Worm (Caenorhabditis elegans): ENCODE results near the gene lat-2.

The lat-2 gene

ce11 chrII:4374885-4375284 is 16.0 kb downstream of the lat-2 start (continued):
- TF ChIP-seq nhr-179 (tag; optimal IDR thresholded peaks at IDR 0.05) (no peak), attf-5 (GFP tag; optimal IDR thresholded peaks at IDR 0.05) (no peak), hlh-12 (tag; optimal IDR thresholded peaks at IDR 0.05) (no peak), ceh-79 (tag; optimal IDR thresholded peaks at IDR 0.05) (no peak), xnd-1 (tag; optimal IDR thresholded peaks at IDR 0.05) (peak; percentile 64), ztf-6 (GFP tag; IDR thresholded peaks at IDR 0.05) (no peak), unc-62 (GFP tag; optimal IDR thresholded peaks at IDR 0.05) (no peak), ceh-91 (GFP tag; IDR thresholded peaks at IDR 0.05) (peak; percentile 68), efl-1 (GFP tag; optimal IDR thresholded peaks at IDR 0.05) (peak; percentile 72), lsl-1 (GFP tag; optimal IDR thresholded peaks at IDR 0.05) (peak; percentile 59)

DNA sequence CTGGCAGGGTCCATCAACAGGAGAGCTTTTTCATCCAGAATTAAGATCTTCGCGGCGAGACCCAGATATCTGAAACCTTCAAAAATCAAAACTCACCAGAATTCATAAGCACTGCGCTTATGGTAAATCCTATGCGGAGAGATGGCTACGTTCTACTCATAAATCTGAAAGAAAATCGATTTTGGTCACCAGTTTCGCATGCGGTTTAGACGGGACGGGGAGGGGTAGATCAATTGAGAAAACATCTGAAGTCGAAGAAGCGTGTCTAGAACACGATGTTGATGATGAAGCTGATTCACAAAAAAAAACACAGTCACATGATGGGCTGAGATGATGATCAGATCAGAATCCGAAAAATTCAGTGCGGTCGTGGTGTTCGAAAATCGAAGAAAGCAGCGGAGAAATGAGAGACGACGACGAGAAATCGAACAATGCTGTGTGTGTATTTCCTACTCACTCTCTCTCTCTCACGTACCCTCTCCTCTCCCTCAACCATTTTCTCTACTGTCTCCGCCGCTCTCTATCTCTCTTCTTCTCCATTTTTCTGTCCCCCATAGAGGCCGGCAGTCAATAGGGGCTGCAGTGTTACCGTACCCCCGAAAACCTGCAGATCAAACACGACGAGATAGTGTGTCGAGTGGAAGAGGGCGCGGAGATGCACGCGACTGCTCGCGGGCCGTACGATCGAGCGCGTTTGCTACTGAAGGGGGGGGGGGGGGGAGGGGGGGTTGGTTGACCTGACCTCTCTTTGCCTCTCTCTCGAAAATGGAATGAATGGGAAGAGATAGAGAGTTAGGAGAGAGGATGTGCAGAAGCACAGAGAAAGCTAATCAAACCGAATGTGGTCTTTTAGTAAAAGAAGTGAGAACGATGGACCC is 17.7 kb downstream of the lat-2 start, which contains the start of gene ntl-2:
ntl-2 (minus strand) TSS at position 171 of the 878 bp plus-strand sequence.
- TF ChIP-seq athp-1 (tag; optimal IDR thresholded peaks at IDR 0.05) (peak; percentile 95), ceh-40 (GFP tag; IDR thresholded peaks at IDR 0.05) (no peak), F22D6.2 (tag; optimal IDR thresholded peaks at IDR 0.05) (peak; percentile 43), lin-40 (tag; optimal IDR thresholded peaks at IDR 0.05) (peak; percentile 88), pha-4 (tag; optimal IDR thresholded peaks at IDR 0.05) (peak; percentile 15), mel-28 (tag; optimal IDR thresholded peaks at IDR 0.05; ENCODE audit: borderline replicate concordance) (peak; percentile 59), tbp1 (GFP tag; optimal IDR thresholded peaks at IDR 0.05) (peak; percentile 71), ceh-100 (GFP tag; IDR thresholded peaks at IDR 0.05) (peak; percentile 81), bed-2 (GFP tag; IDR thresholded peaks at IDR 0.05) (0 out of 2 replicates have a peak, but pooled peaks have one; percentile 35), egrh-3 (GFP tag; IDR thresholded peaks at IDR 0.05) (peak; percentile 100), F33H1.4 (GFP tag; IDR thresholded peaks at IDR 0.05) (peak; percentile 46), Y95B8A.8 (GFP tag; IDR thresholded peaks at IDR 0.05) (peak; percentile 70; the same call in 1 of the 2 replicates), F52B5.7 (tag; optimal IDR thresholded peaks at IDR 0.05) (peak; percentile 91), somi-1 (GFP tag; optimal IDR thresholded peaks at IDR 0.05) (peak; percentile 93), ztf-26 (tag; optimal IDR thresholded peaks at IDR 0.05) (peak; percentile 95), sea-2 (GFP tag; IDR thresholded peaks at IDR 0.05) (no peak), tbx-9 (tag; optimal IDR thresholded peaks at IDR 0.05; ENCODE audit: borderline replicate concordance) (no peak), mxl-1 (tag; optimal IDR thresholded peaks at IDR 0.05) (no peak), hrde-1 (tag; optimal IDR thresholded peaks at IDR 0.05; ENCODE audit: borderline replicate concordance) (no peak), B0035.1 (tag; optimal IDR thresholded peaks at IDR 0.05) (no peak), efl-1 (GFP tag; optimal IDR thresholded peaks at IDR 0.05) (peak; percentile 29), hlh-26 (GFP tag; conservative IDR thresholded peaks at IDR 0.05) (no peak), snpc-3.4 (tag; optimal IDR thresholded peaks at IDR 0.05) (peak; percentile 16), fkh-3 (tag; optimal IDR thresholded peaks at IDR 0.05) (peak; percentile 6), attf-6 (GFP tag; IDR thresholded peaks at IDR 0.05) (no peak), rpc-1 (optimal IDR thresholded peaks at IDR 0.05) (no peak), rpc-1 (tag; optimal IDR thresholded peaks at IDR 0.05) (no peak), ceh-91 (GFP tag; IDR thresholded peaks at IDR 0.05) (0 out of 2 replicates have a peak, but pooled peaks have one; percentile 13), T07F8.4 (tag; optimal IDR thresholded peaks at IDR 0.05) (no peak), rec-8 (tag; optimal IDR thresholded peaks at IDR 0.05) (no peak), tlf-1 (GFP tag; optimal IDR thresholded peaks at IDR 0.05) (peak; percentile 87), ztf-25 (GFP tag; IDR thresholded peaks at IDR 0.05) (no peak), unc-130 (GFP tag; optimal IDR thresholded peaks at IDR 0.05) (no peak), madf-6 (GFP tag; IDR thresholded peaks at IDR 0.05) (peak; percentile 60; the same call in 1 of the 2 replicates), die-1 (tag; optimal IDR thresholded peaks at IDR 0.05) (no peak), B0336.3 (GFP tag; IDR thresholded peaks at IDR 0.05) (peak; percentile 99), ztf-18 (tag; optimal IDR thresholded peaks at IDR 0.05) (peak; percentile 2), zim-3 (tag; optimal IDR thresholded peaks at IDR 0.05) (peak; percentile 65)

All from whole organism, young adult.